Fruit fly (Drosophila melanogaster): ENCODE measurements around the gene CG32024.
A peak's percentile ranks its signal among the peaks of the same experiment; 100 is the strongest.

CG32024 gene

DNA sequence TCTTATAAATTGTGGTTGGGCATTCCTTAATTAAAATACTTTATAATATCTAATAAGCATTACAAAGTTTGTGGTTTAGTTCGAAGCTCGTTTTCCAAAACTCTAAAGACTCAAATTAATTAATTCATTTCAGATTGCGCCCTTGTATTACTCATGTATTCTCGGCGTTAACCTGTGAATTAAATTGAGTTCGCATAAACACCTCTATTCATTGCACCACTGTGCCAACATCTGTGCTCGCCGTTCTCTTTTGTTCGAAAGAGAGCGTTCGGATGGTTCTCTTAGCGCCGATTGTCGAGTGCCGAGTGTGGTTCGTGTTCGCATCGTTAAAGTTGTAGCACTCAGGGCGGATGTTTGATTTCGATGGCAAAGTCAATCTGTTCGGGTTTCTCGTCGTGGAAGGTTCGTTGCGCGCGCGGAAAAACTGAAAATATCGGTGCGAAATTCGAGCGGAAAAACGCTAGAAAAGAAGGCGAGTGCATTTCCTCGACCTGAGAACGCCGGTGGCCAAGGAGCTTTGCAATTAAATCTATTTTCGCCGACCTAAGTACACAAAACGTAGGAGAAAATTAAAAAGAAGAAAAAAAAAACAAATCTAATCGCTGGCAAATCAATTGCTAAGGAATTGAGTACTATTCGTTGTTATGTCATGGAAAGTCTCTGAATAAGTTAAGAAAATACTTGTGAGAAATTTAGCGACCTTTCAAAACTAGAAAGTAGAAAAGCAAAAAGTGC is 19.9 kb downstream of the CG32024 start, which contains the start of gene dally (continued):
- no peak for TF ChIP-seq CG9817 (tag; optimal IDR thresholded peaks at IDR 0.05)
- peak; percentile 93 for TF ChIP-seq Med (GFP tag)
- peak; percentile 15 for TF ChIP-seq Fer1 (GFP tag; optimal IDR thresholded peaks at IDR 0.05)
- TF ChIP-seq Oaz (GFP tag; IDR thresholded peaks at IDR 0.05): no peak
- no peak for TF ChIP-seq hth (optimal IDR thresholded peaks at IDR 0.05)
- TF ChIP-seq YL-1 (GFP tag; optimal IDR thresholded peaks at IDR 0.05): no peak
- TF ChIP-seq Rfx (GFP tag; IDR thresholded peaks at IDR 0.05): peak; percentile 55
- TF ChIP-seq gcm (GFP tag; optimal IDR thresholded peaks at IDR 0.05): peak; percentile 34
- no peak for TF ChIP-seq CkIIα-i1 (GFP tag; IDR thresholded peaks at IDR 0.05)
- no peak for TF ChIP-seq CG7556 (GFP tag; optimal IDR thresholded peaks at IDR 0.05)
- TF ChIP-seq Sox102F (GFP tag; optimal IDR thresholded peaks at IDR 0.05): no peak
- no peak for TF ChIP-seq Doc2 (GFP tag; IDR thresholded peaks at IDR 0.05)
- peak; percentile 39; the same call in 1 of the 3 replicates for TF ChIP-seq sr (GFP tag; IDR thresholded peaks at IDR 0.05)
- TF ChIP-seq Bteb2 (GFP tag; optimal IDR thresholded peaks at IDR 0.05): no peak
- TF ChIP-seq CG11247 (GFP tag; IDR thresholded peaks at IDR 0.05): peak; percentile 36; the same call in 1 of the 2 replicates
- no peak for TF ChIP-seq NK7.1 (GFP tag; optimal IDR thresholded peaks at IDR 0.05)
- no peak for TF ChIP-seq CG7928 (GFP tag; optimal IDR thresholded peaks at IDR 0.05)
- TF ChIP-seq Atf6 (GFP tag; IDR thresholded peaks at IDR 0.05): 0 out of 2 replicates have a peak, but pooled peaks have one; percentile 32
- TF ChIP-seq CG7963 (GFP tag; IDR thresholded peaks at IDR 0.05; ENCODE audit: partially characterized antibody): 0 out of 3 replicates have a peak, but pooled peaks have one; percentile 25
- 0 out of 2 replicates have a peak, but pooled peaks have one; percentile 6 for TF ChIP-seq CG14441 (GFP tag; IDR thresholded peaks at IDR 0.05)
- no peak for TF ChIP-seq luna (GFP tag; optimal IDR thresholded peaks at IDR 0.05)
- no peak for TF ChIP-seq CG2889 (GFP tag; IDR thresholded peaks at IDR 0.05)
- peak; percentile 31 for TF ChIP-seq CG17829 (tag; optimal IDR thresholded peaks at IDR 0.05)
- TF ChIP-seq row (GFP tag; IDR thresholded peaks at IDR 0.05): peak; percentile 81
- peak; percentile 20 for TF ChIP-seq dmrt99B (tag; optimal IDR thresholded peaks at IDR 0.05)
- no peak for TF ChIP-seq gce (GFP tag; IDR thresholded peaks at IDR 0.05)
- TF ChIP-seq HLHmδ (GFP tag; optimal IDR thresholded peaks at IDR 0.05): peak; percentile 88
- no peak for TF ChIP-seq Lim3 (GFP tag; IDR thresholded peaks at IDR 0.05)
- no peak for TF ChIP-seq CG12236 (GFP tag; optimal IDR thresholded peaks at IDR 0.05)
- no peak for TF ChIP-seq CG1602 (GFP tag; optimal IDR thresholded peaks at IDR 0.05)
- no peak for TF ChIP-seq CG18476 (GFP tag; optimal IDR thresholded peaks at IDR 0.05)
- TF ChIP-seq CG18764 (GFP tag; optimal IDR thresholded peaks at IDR 0.05): no peak
- no peak for TF ChIP-seq CG1233 (GFP tag; optimal IDR thresholded peaks at IDR 0.05)
- TF ChIP-seq CG15696 (tag; optimal IDR thresholded peaks at IDR 0.05): no peak
- no peak for TF ChIP-seq Blimp-1 (GFP tag; optimal IDR thresholded peaks at IDR 0.05)
- peak; percentile 73 for TF ChIP-seq CG10543 (GFP tag; optimal IDR thresholded peaks at IDR 0.05)
- TF ChIP-seq ac (GFP tag; optimal IDR thresholded peaks at IDR 0.05): no peak
- no peak for TF ChIP-seq danr (GFP tag; IDR thresholded peaks at IDR 0.05)
- TF ChIP-seq Max (GFP tag; optimal IDR thresholded peaks at IDR 0.05): no peak
- TF ChIP-seq crc (GFP tag; optimal IDR thresholded peaks at IDR 0.05): no peak
- TF ChIP-seq da (GFP tag; optimal IDR thresholded peaks at IDR 0.05): no peak
- peak; percentile 15 for TF ChIP-seq CG4328 (GFP tag; optimal IDR thresholded peaks at IDR 0.05)
- no peak for TF ChIP-seq CG7745 (tag; optimal IDR thresholded peaks at IDR 0.05)
- no peak for TF ChIP-seq Ets65A (GFP tag)
- TF ChIP-seq Neu2 (GFP tag; optimal IDR thresholded peaks at IDR 0.05; ENCODE audit: borderline replicate concordance): no peak
- TF ChIP-seq fd64A (GFP tag; optimal IDR thresholded peaks at IDR 0.05): peak; percentile 15
- TF ChIP-seq CG5180 (GFP tag; optimal IDR thresholded peaks at IDR 0.05): peak; percentile 69
- TF ChIP-seq Dbx (GFP tag; IDR thresholded peaks at IDR 0.05): 0 out of 3 replicates have a peak, but pooled peaks have one; percentile 22
- TF ChIP-seq unpg (GFP tag; optimal IDR thresholded peaks at IDR 0.05): peak; percentile 23
- no peak for TF ChIP-seq CG14965 (GFP tag; optimal IDR thresholded peaks at IDR 0.05; ENCODE audit: borderline replicate concordance)

Measured in whole organism, embryonic.